Worm (Caenorhabditis elegans) whole organism, young adult: Measurements from ENCODE around the gene R11H6.5.

Experiments
- ZK185.1 ChIP-seq: sonication (generic microtip); optimal IDR thresholded peaks from 2 replicates; lab custom pipeline; 2016; ENCODE audit warnings: mild to moderate bottlenecking, missing genetic modification characterization, missing compliant biosample characterization; ENCODE audit not compliant: poor library complexity, severe bottlenecking
- attf-6 ChIP-seq: fragments of 200-800 bp; sonication (Bioruptor generic); IDR thresholded peaks from 2 replicates; pipeline ENCODE4 v1.3.6; 2022; ENCODE audit warnings: missing genetic modification reagents, missing genetic modification characterization, missing compliant biosample characterization
- mcd-1 ChIP-seq: fragments of 200-800 bp; sonication (Bioruptor generic); IDR thresholded peaks from 2 replicates; pipeline ENCODE4 v1.3.6; 2022; ENCODE audit warnings: missing genetic modification reagents, missing genetic modification characterization, missing compliant biosample characterization

ce11 chrV:14594943-14595342, 17.1 kb downstream of the R11H6.5 start:
- TF ChIP-seq ZK185.1 (tag; lab: Kevin White, UChicago) (no peak), mcd-1 (GFP tag; lab: Robert Waterston, UW) (no peak), attf-6 (no peak)
